Fruit fly (Drosophila melanogaster) whole organism, embryonic: Measurements from ENCODE around the gene mRpS31.
A peak's percentile ranks its signal among the peaks of the same experiment; 100 is the strongest.

Experiments used
- Ada2b ChIP-seq: fragments of 200-800 bp; sonication (Bioruptor generic); IDR thresholded peaks from 2 replicates; pipeline ENCODE4 v1.3.6; 2022; ENCODE audit warnings: missing biosample characterization, missing genetic modification characterization
- Awh ChIP-seq: fragments of 200-800 bp; sonication (Bioruptor generic); IDR thresholded peaks from 2 replicates; pipeline ENCODE4, ENCODE4 v1.3.6; 2022; ENCODE audit warnings: missing biosample characterization, missing genetic modification characterization
- Bgb ChIP-seq: fragments of 200-800 bp; sonication (Bioruptor generic); IDR thresholded peaks from 2 replicates; pipeline ENCODE4 v1.3.6; 2022; ENCODE audit warnings: missing biosample characterization, missing genetic modification characterization; ENCODE audit not compliant: partially characterized antibody
- CG10267 ChIP-seq: fragments of 200-800 bp; sonication (Bioruptor generic); optimal IDR thresholded peaks from 2 replicates; lab custom pipeline; 2018; ENCODE audit warnings: missing biosample characterization, mild to moderate bottlenecking, missing genetic modification characterization, moderate library complexity
- CG10565 ChIP-seq: fragments of 200-800 bp; sonication (Bioruptor generic); optimal IDR thresholded peaks from 3 replicates; lab custom pipeline; 2016; ENCODE audit warnings: missing biosample characterization, mild to moderate bottlenecking, missing genetic modification characterization
- CG11504 ChIP-seq: fragments of 200-800 bp; sonication (Bioruptor generic); optimal IDR thresholded peaks from 3 replicates; lab custom pipeline; 2019; ENCODE audit warnings: missing biosample characterization, mild to moderate bottlenecking, missing genetic modification characterization, moderate library complexity
- CG13894 ChIP-seq: fragments of 200-800 bp; sonication (Bioruptor generic); optimal IDR thresholded peaks from 3 replicates; lab custom pipeline; 2018; ENCODE audit warnings: missing biosample characterization, mild to moderate bottlenecking, missing genetic modification characterization, moderate library complexity
- CG14965 ChIP-seq: fragments of 200-800 bp; sonication (Bioruptor generic); optimal IDR thresholded peaks from 2 replicates; lab custom pipeline; 2016; ENCODE audit warnings: missing biosample characterization, missing genetic modification characterization, borderline replicate concordance
- CG15269 ChIP-seq: fragments of 200-800 bp; sonication (Bioruptor generic); optimal IDR thresholded peaks from 2 replicates; lab custom pipeline; 2018; ENCODE audit warnings: missing biosample characterization, mild to moderate bottlenecking, missing genetic modification characterization, moderate library complexity
- CG15514 ChIP-seq: fragments of 200-800 bp; sonication (Bioruptor generic); optimal IDR thresholded peaks from 3 replicates; lab custom pipeline; 2017; ENCODE audit warnings: missing biosample characterization, missing genetic modification characterization, mild to moderate bottlenecking, moderate library complexity, missing genetic modification reagents
- CG15696 ChIP-seq: fragments of 200-800 bp; sonication (Bioruptor generic); optimal IDR thresholded peaks from 2 replicates; lab custom pipeline; 2019; ENCODE audit warnings: missing biosample characterization, mild to moderate bottlenecking, missing genetic modification characterization, moderate library complexity
- CG16813 ChIP-seq: fragments of 200-800 bp; sonication (Bioruptor generic); IDR thresholded peaks from 3 replicates; pipeline ENCODE4 v1.3.6; 2022; ENCODE audit warnings: missing biosample characterization, missing genetic modification characterization; ENCODE audit not compliant: partially characterized antibody
- CG1832 ChIP-seq: fragments of 200-800 bp; sonication (Bioruptor generic); optimal IDR thresholded peaks from 2 replicates; lab custom pipeline; 2017; ENCODE audit warnings: missing biosample characterization, mild to moderate bottlenecking, missing genetic modification characterization, inconsistent platforms
- CG33557 ChIP-seq: fragments of 200-800 bp; sonication (Bioruptor generic); optimal IDR thresholded peaks from 2 replicates; lab custom pipeline; 2019; ENCODE audit warnings: missing biosample characterization, mild to moderate bottlenecking, missing genetic modification characterization, moderate library complexity
- CG3838 ChIP-seq: fragments of 200-800 bp; sonication (Bioruptor generic); optimal IDR thresholded peaks from 3 replicates; lab custom pipeline; 2016; ENCODE audit warnings: missing biosample characterization, missing genetic modification characterization
- Med ChIP-seq: fragments of 200-800 bp; sonication (Bioruptor generic); peaks from one replicate; lab custom pipeline; 2016; ENCODE audit warnings: missing biosample characterization, missing genetic modification characterization, mild to moderate bottlenecking, inconsistent platforms, moderate library complexity
- Spps ChIP-seq: fragments of 200-800 bp; sonication (Bioruptor generic); optimal IDR thresholded peaks from 2 replicates; lab custom pipeline; 2018; ENCODE audit warnings: missing biosample characterization, mild to moderate bottlenecking, missing genetic modification characterization
- abd-A ChIP-seq: fragments of 200-800 bp; sonication (Bioruptor generic); optimal IDR thresholded peaks from 3 replicates; lab custom pipeline; 2019; ENCODE audit warnings: missing biosample characterization, mild to moderate bottlenecking, missing genetic modification characterization, moderate library complexity
- aop ChIP-seq: fragments of 200-800 bp; sonication (Bioruptor generic); IDR thresholded peaks from 2 replicates; pipeline ENCODE4 v1.3.6; 2022; ENCODE audit warnings: missing biosample characterization, missing genetic modification characterization
- bowl ChIP-seq: fragments of 200-800 bp; sonication (Bioruptor generic); IDR thresholded peaks from 2 replicates; pipeline ENCODE4 v1.3.6; 2022; ENCODE audit warnings: missing biosample characterization, missing genetic modification characterization
- chinmo ChIP-seq: fragments of 200-800 bp; sonication (Bioruptor generic); IDR thresholded peaks from 4 replicates; pipeline ENCODE4 v1.3.6; 2022; ENCODE audit warnings: missing biosample characterization, missing genetic modification characterization; ENCODE audit not compliant: partially characterized antibody
- cwo ChIP-seq: fragments of 200-800 bp; sonication (Bioruptor generic); optimal IDR thresholded peaks from 3 replicates; lab custom pipeline; 2017; ENCODE audit warnings: missing biosample characterization, missing genetic modification characterization, mild to moderate bottlenecking, moderate library complexity, missing genetic modification reagents
- da ChIP-seq: fragments of 200-800 bp; sonication (Bioruptor generic); optimal IDR thresholded peaks from 2 replicates; lab custom pipeline; 2016; ENCODE audit warnings: missing biosample characterization, missing genetic modification characterization
- dysf ChIP-seq: fragments of 200-800 bp; sonication (Bioruptor generic); IDR thresholded peaks from 3 replicates; pipeline ENCODE4 v1.3.6; 2022; ENCODE audit warnings: missing biosample characterization, missing genetic modification characterization
- eve ChIP-seq, 2 experiments: fragments of >200 bp; optimal IDR thresholded peaks; 2 replicates each; lab custom pipeline; 2017; ENCODE audit warnings: missing biosample characterization in 2 of 2, missing genetic modification characterization in 2 of 2
- fd3F ChIP-seq: fragments of 200-800 bp; sonication (Bioruptor generic); optimal IDR thresholded peaks from 2 replicates; lab custom pipeline; 2018; ENCODE audit warnings: missing biosample characterization, mild to moderate bottlenecking, missing genetic modification characterization, moderate library complexity
- grn ChIP-seq: fragments of 200-800 bp; sonication (Bioruptor generic); optimal IDR thresholded peaks from 3 replicates; lab custom pipeline; 2017; ENCODE audit warnings: missing biosample characterization, missing genetic modification characterization
- gro ChIP-seq: fragments of 200-800 bp; sonication (Bioruptor generic); optimal IDR thresholded peaks from 2 replicates; lab custom pipeline; 2016; ENCODE audit warnings: missing biosample characterization, missing genetic modification characterization
- kni ChIP-seq: fragments of 200-800 bp; sonication (Bioruptor generic); optimal IDR thresholded peaks from 3 replicates; lab custom pipeline; 2017; ENCODE audit warnings: mild to moderate bottlenecking, missing biosample characterization, missing genetic modification reagents, missing genetic modification characterization
- lbe ChIP-seq: fragments of 200-800 bp; sonication (Bioruptor generic); optimal IDR thresholded peaks from 2 replicates; lab custom pipeline; 2016; ENCODE audit warnings: missing biosample characterization, mild to moderate bottlenecking, missing genetic modification characterization
- lola ChIP-seq, 3 experiments: fragments of >200 bp in 2 of 3; fragments of 200-800 bp in 1 of 3; sonication (Bioruptor generic) in 1 of 3; optimal IDR thresholded peaks; 2 replicates each; lab custom pipeline; 2017 to 2019; ENCODE audit warnings: missing biosample characterization in 3 of 3, missing genetic modification characterization in 3 of 3, mild to moderate bottlenecking in 1 of 3, moderate library complexity in 1 of 3
- oc ChIP-seq: fragments of 200-800 bp; sonication (Bioruptor generic); optimal IDR thresholded peaks from 2 replicates; lab custom pipeline; 2018; ENCODE audit warnings: missing biosample characterization, mild to moderate bottlenecking, missing genetic modification characterization, moderate library complexity
- pros ChIP-seq: fragments of 200-800 bp; sonication (Bioruptor generic); optimal IDR thresholded peaks from 3 replicates; lab custom pipeline; 2019; ENCODE audit warnings: missing biosample characterization, mild to moderate bottlenecking, missing genetic modification characterization, moderate library complexity
- sd ChIP-seq: fragments of 200-800 bp; sonication (Bioruptor generic); optimal IDR thresholded peaks from 3 replicates; lab custom pipeline; 2018; ENCODE audit warnings: missing biosample characterization, mild to moderate bottlenecking, missing genetic modification characterization, moderate library complexity
- seq ChIP-seq: fragments of 200-800 bp; sonication (Bioruptor generic); IDR thresholded peaks from 2 replicates; pipeline ENCODE4 v1.3.6; 2022; ENCODE audit warnings: missing biosample characterization, missing genetic modification characterization
- tgo ChIP-seq: fragments of 200-800 bp; sonication (Bioruptor generic); IDR thresholded peaks from 3 replicates; pipeline ENCODE4 v1.3.6; 2022; ENCODE audit warnings: missing biosample characterization, missing genetic modification characterization
- toy ChIP-seq: fragments of 200-800 bp; sonication (Bioruptor generic); IDR thresholded peaks from 2 replicates; pipeline ENCODE4 v1.3.6; 2022; ENCODE audit warnings: missing biosample characterization, missing genetic modification characterization
- tup ChIP-seq: fragments of 200-800 bp; sonication (Bioruptor generic); optimal IDR thresholded peaks from 2 replicates; lab custom pipeline; 2016; ENCODE audit warnings: missing biosample characterization, mild to moderate bottlenecking, missing genetic modification characterization, moderate library complexity
- unpg ChIP-seq: fragments of 200-800 bp; sonication (Bioruptor generic); optimal IDR thresholded peaks from 3 replicates; lab custom pipeline; 2018; ENCODE audit warnings: missing biosample characterization, mild to moderate bottlenecking, missing genetic modification characterization, moderate library complexity
- vnd ChIP-seq: fragments of 200-800 bp; sonication (Bioruptor generic); IDR thresholded peaks from 3 replicates; pipeline ENCODE4 v1.3.6; 2022; ENCODE audit warnings: missing biosample characterization, missing genetic modification characterization; ENCODE audit not compliant: partially characterized antibody
- vvl ChIP-seq: fragments of 200-800 bp; sonication (Bioruptor generic); IDR thresholded peaks from 2 replicates; pipeline ENCODE4 v1.3.6; 2022; ENCODE audit warnings: missing biosample characterization, missing genetic modification characterization
- wor ChIP-seq: fragments of 200-800 bp; sonication (Bioruptor generic); IDR thresholded peaks from 2 replicates; pipeline ENCODE4 v1.3.6; 2022; ENCODE audit warnings: missing biosample characterization, missing genetic modification characterization
- zen2 ChIP-seq: fragments of 200-800 bp; sonication (Bioruptor generic); IDR thresholded peaks from 3 replicates; pipeline ENCODE4 v1.3.6; 2022; ENCODE audit warnings: missing biosample characterization, missing genetic modification characterization; ENCODE audit not compliant: partially characterized antibody

Gene mRpS31

dm6 chr3L:16013198-16013982, 8.4 kb downstream of the mRpS31 start (continued):
- TF ChIP-seq wor (GFP tag; lab: Robert Waterston, UW) (no peak), tup (GFP tag; lab: Kevin White, UChicago) (no peak), lola (GFP tag; optimal IDR thresholded peaks at IDR 0.05; lab: Kevin White, UChicago) (peak in 1 of 3 experiments; percentile 55), seq (GFP tag; lab: Robert Waterston, UW) (no peak), CG16813 (GFP tag; lab: Robert Waterston, UW) (no peak), CG10267 (peak; percentile 33), Spps (tag; lab: Kevin White, UChicago) (no peak), grn (GFP tag; lab: Kevin White, UChicago) (no peak), aop (GFP tag; lab: Robert Waterston, UW) (no peak), kni (GFP tag; lab: Kevin White, UChicago) (no peak)

dm6 chr3L:16014515-16014914, 9.5 kb downstream of the mRpS31 start:
- peak; percentile 27 for TF ChIP-seq cwo (GFP tag; lab: Kevin White, UChicago)
- 0 out of 3 replicates have a peak, but pooled peaks have one; percentile 6 for TF ChIP-seq zen2 (GFP tag; lab: Robert Waterston, UW)
- peak; percentile 61 for TF ChIP-seq oc (tag; lab: Kevin White, UChicago)
- peak; percentile 65 for TF ChIP-seq sd
- 0 out of 4 replicates have a peak, but pooled peaks have one; percentile 31 for TF ChIP-seq chinmo (GFP tag; lab: Robert Waterston, UW)
- no peak for TF ChIP-seq da (GFP tag; lab: Kevin White, UChicago)
- no peak for TF ChIP-seq CG15514
- peak; percentile 80 for TF ChIP-seq Awh (GFP tag; lab: Robert Waterston, UW)
- TF ChIP-seq Ada2b (GFP tag; lab: Robert Waterston, UW) = no peak
- TF ChIP-seq gro (GFP tag; lab: Kevin White, UChicago) = peak; percentile 68
- TF ChIP-seq CG3838 (GFP tag; lab: Kevin White, UChicago) = no peak
- TF ChIP-seq bowl (GFP tag; lab: Robert Waterston, UW) = peak; percentile 48; the same call in 1 of the 2 replicates
- TF ChIP-seq CG13894 (tag; lab: Kevin White, UChicago) = peak; percentile 75
- TF ChIP-seq abd-A (tag; lab: Kevin White, UChicago) = peak; percentile 97
- peak; percentile 53 for TF ChIP-seq pros (GFP tag; lab: Kevin White, UChicago)
- peak; percentile 50 for TF ChIP-seq CG15269 (tag; lab: Kevin White, UChicago)
- no peak for TF ChIP-seq vnd
- TF ChIP-seq fd3F = no peak
- TF ChIP-seq vvl = peak; percentile 43; the same call in 1 of the 2 replicates
- TF ChIP-seq unpg = no peak

- TF ChIP-seq CG11504 (tag; lab: Kevin White, UChicago) (peak; percentile 23), dysf (GFP tag; lab: Robert Waterston, UW) (0 out of 3 replicates have a peak, but pooled peaks have one; percentile 21), CG10565 (GFP tag; lab: Kevin White, UChicago) (no peak), lola (GFP tag; optimal IDR thresholded peaks at IDR 0.05; lab: Kevin White, UChicago) (peak in 1 of 3 experiments; percentile 69), CG1832 (peak; percentile 6), CG14965 (GFP tag; lab: Kevin White, UChicago) (no peak), tgo (GFP tag; lab: Robert Waterston, UW) (no peak; the same call in 2 of the 3 replicates), Bgb (no peak), CG33557 (GFP tag; lab: Kevin White, UChicago) (peak; percentile 47), eve (GFP tag; optimal IDR thresholded peaks at IDR 0.05; lab: Kevin White, UChicago) (no peak), toy (GFP tag; lab: Robert Waterston, UW) (no peak), CG15696 (peak; percentile 51), lbe (GFP tag; lab: Kevin White, UChicago) (peak; percentile 5), Med (GFP tag; lab: Kevin White, UChicago) (peak; percentile 8)
These were observed 11.1 kb downstream of the mRpS31 start for dm6 chr3L:16015765-16016760.
